Fruit fly (Drosophila melanogaster) whole organism: ENCODE results near the gene scny.

Experiments
- CG8478 ChIP-seq: fragments of >200 bp; optimal IDR thresholded peaks from 2 replicates; lab custom pipeline; 2018; ENCODE audit warnings: inconsistent platforms
- EcR ChIP-seq, 2 experiments: fragments of >200 bp; optimal IDR thresholded peaks; 2 replicates each; lab custom pipeline; 2017; ENCODE audit warnings: missing biosample characterization in 2 of 2, missing genetic modification characterization in 2 of 2, missing genetic modification reagents in 2 of 2
- pan ChIP-seq: fragments of >200 bp; optimal IDR thresholded peaks from 2 replicates; lab custom pipeline; 2017
- psq ChIP-seq: fragments of >200 bp; optimal IDR thresholded peaks from 2 replicates; lab custom pipeline; 2017
- usp ChIP-seq: fragments of >200 bp; optimal IDR thresholded peaks from 2 replicates; lab custom pipeline; 2017; ENCODE audit warnings: missing biosample characterization, missing genetic modification characterization, mixed read lengths

- peak; percentile 97 for TF ChIP-seq CG8478 (lab: Kevin White, UChicago)
- no peak for TF ChIP-seq usp (GFP tag; lab: Kevin White, UChicago)
- TF ChIP-seq pan, result no peak
- TF ChIP-seq psq (lab: Kevin White, UChicago), result no peak
- no peak for TF ChIP-seq EcR (GFP tag; optimal IDR thresholded peaks at IDR 0.05; lab: Kevin White, UChicago)
Measured at dm6 chr3L:5770817-5771425, 2.1 kb downstream of the scny start.
